Fruit fly (Drosophila melanogaster) whole organism, embryonic: ENCODE results near the gene CG33643.

ENCODE experiments used
- Bteb2 ChIP-seq: fragments of 200-800 bp; sonication (Bioruptor generic); optimal IDR thresholded peaks from 2 replicates; lab custom pipeline; 2016; ENCODE audit warnings: missing biosample characterization, missing genetic modification characterization
- CG10147 ChIP-seq: fragments of 200-800 bp; sonication (Bioruptor generic); optimal IDR thresholded peaks from 2 replicates; lab custom pipeline; 2019; ENCODE audit warnings: missing biosample characterization, mild to moderate bottlenecking, missing genetic modification characterization, moderate library complexity
- CG10431 ChIP-seq: fragments of 200-800 bp; sonication (Bioruptor generic); optimal IDR thresholded peaks from 3 replicates; lab custom pipeline; 2018; ENCODE audit warnings: missing biosample characterization, mild to moderate bottlenecking, missing genetic modification characterization
- CG10959 ChIP-seq: fragments of 200-800 bp; sonication (Bioruptor generic); IDR thresholded peaks from 2 replicates; pipeline ENCODE4 v1.3.6; 2022; ENCODE audit warnings: missing biosample characterization, missing genetic modification characterization
- CG13775 ChIP-seq: fragments of 200-800 bp; sonication (Bioruptor generic); optimal IDR thresholded peaks from 3 replicates; lab custom pipeline; 2017; ENCODE audit warnings: missing biosample characterization, mild to moderate bottlenecking, missing genetic modification characterization
- CG16815 ChIP-seq: fragments of 200-800 bp; sonication (Bioruptor generic); optimal IDR thresholded peaks from 3 replicates; lab custom pipeline; 2017; ENCODE audit warnings: missing biosample characterization, mild to moderate bottlenecking, missing genetic modification characterization
- CG17186 ChIP-seq: fragments of 200-800 bp; sonication (Bioruptor generic); optimal IDR thresholded peaks from 3 replicates; lab custom pipeline; 2017; ENCODE audit warnings: missing biosample characterization, missing genetic modification reagents, missing genetic modification characterization
- CG18476 ChIP-seq: fragments of 200-800 bp; sonication (Bioruptor generic); optimal IDR thresholded peaks from 2 replicates; lab custom pipeline; 2016; ENCODE audit warnings: missing biosample characterization, mild to moderate bottlenecking, missing genetic modification characterization
- CG2712 ChIP-seq: fragments of 200-800 bp; optimal IDR thresholded peaks from 3 replicates; lab custom pipeline; 2019; ENCODE audit warnings: missing biosample characterization, mild to moderate bottlenecking, missing genetic modification characterization, moderate library complexity
- CG31365 ChIP-seq: fragments of 200-800 bp; sonication (Bioruptor generic); optimal IDR thresholded peaks from 2 replicates; lab custom pipeline; 2018; ENCODE audit warnings: missing biosample characterization, mild to moderate bottlenecking, missing genetic modification characterization
- CG31441 ChIP-seq: fragments of 200-800 bp; sonication (Bioruptor generic); IDR thresholded peaks from 2 replicates; pipeline ENCODE4 v1.3.6; 2022; ENCODE audit warnings: missing biosample characterization, missing genetic modification characterization
- CG32772 ChIP-seq: fragments of 200-800 bp; sonication (Bioruptor generic); IDR thresholded peaks from 2 replicates; pipeline ENCODE4 v1.3.6; 2022; ENCODE audit warnings: missing biosample characterization, missing genetic modification characterization
- CG4360 ChIP-seq: fragments of 200-800 bp; sonication (Bioruptor generic); IDR thresholded peaks from 2 replicates; pipeline ENCODE4 v1.3.6; 2022; ENCODE audit warnings: missing biosample characterization, missing genetic modification characterization
- CG43689 ChIP-seq: fragments of 200-800 bp; sonication (Bioruptor generic); IDR thresholded peaks from 2 replicates; pipeline ENCODE4 v1.3.6; 2022; ENCODE audit warnings: missing biosample characterization, missing genetic modification characterization
- CG6791 ChIP-seq: fragments of 200-800 bp; sonication (Bioruptor generic); IDR thresholded peaks from 3 replicates; pipeline ENCODE4 v1.3.6; 2022; ENCODE audit warnings: missing biosample characterization, missing genetic modification characterization; ENCODE audit not compliant: partially characterized antibody
- CG9437 ChIP-seq: fragments of 200-800 bp; sonication (Bioruptor generic); optimal IDR thresholded peaks from 2 replicates; lab custom pipeline; 2018; ENCODE audit warnings: missing biosample characterization, mild to moderate bottlenecking, missing genetic modification characterization
- D ChIP-seq, 2 experiments: fragments of 200-800 bp in 1 of 2; fragments of >200 bp in 1 of 2; sonication (Bioruptor generic) in 1 of 2; optimal IDR thresholded peaks; 2 replicates in 1 of 2; 3 replicates in 1 of 2; lab custom pipeline; 2017; ENCODE audit warnings: mild to moderate bottlenecking in 1 of 2, missing biosample characterization in 1 of 2, missing genetic modification characterization in 1 of 2, missing genetic modification reagents in 1 of 2
- Dll ChIP-seq: fragments of 200-800 bp; sonication (Bioruptor generic); IDR thresholded peaks from 4 replicates; pipeline ENCODE4 v1.3.6; 2022; ENCODE audit warnings: missing biosample characterization, missing genetic modification characterization; ENCODE audit not compliant: partially characterized antibody
- Drgx ChIP-seq: fragments of 200-800 bp; sonication (Bioruptor generic); IDR thresholded peaks from 2 replicates; pipeline ENCODE4 v1.3.6; 2022; ENCODE audit warnings: missing biosample characterization, missing genetic modification characterization
- H15 ChIP-seq: fragments of 200-800 bp; sonication (Bioruptor generic); IDR thresholded peaks from 3 replicates; pipeline ENCODE4 v1.3.6; 2022; ENCODE audit warnings: missing biosample characterization, missing genetic modification characterization
- HHEX ChIP-seq: fragments of 200-800 bp; sonication (Bioruptor generic); optimal IDR thresholded peaks from 3 replicates; lab custom pipeline; 2017; ENCODE audit warnings: missing biosample characterization, mild to moderate bottlenecking, missing genetic modification characterization, missing genetic modification reagents
- Kr ChIP-seq: fragments of 200-800 bp; sonication (Bioruptor generic); optimal IDR thresholded peaks from 2 replicates; lab custom pipeline; 2017; ENCODE audit warnings: missing biosample characterization, mild to moderate bottlenecking, missing genetic modification characterization
- Max ChIP-seq: fragments of 200-800 bp; sonication (Bioruptor generic); optimal IDR thresholded peaks from 2 replicates; lab custom pipeline; 2016; ENCODE audit warnings: missing biosample characterization, mild to moderate bottlenecking, missing genetic modification characterization
- Med ChIP-seq: fragments of 200-800 bp; sonication (Bioruptor generic); peaks from one replicate; lab custom pipeline; 2016; ENCODE audit warnings: missing biosample characterization, missing genetic modification characterization, mild to moderate bottlenecking, inconsistent platforms, moderate library complexity
- Oaz ChIP-seq: fragments of 200-800 bp; sonication (Bioruptor generic); IDR thresholded peaks from 2 replicates; pipeline ENCODE4 v1.3.6; 2022; ENCODE audit warnings: missing biosample characterization, missing genetic modification characterization
- Poxn ChIP-seq: fragments of 200-800 bp; sonication (Bioruptor generic); IDR thresholded peaks from 2 replicates; pipeline ENCODE4 v1.3.6; 2022; ENCODE audit warnings: missing biosample characterization, missing genetic modification characterization
- Rx ChIP-seq: fragments of 200-800 bp; sonication (Bioruptor generic); IDR thresholded peaks from 2 replicates; pipeline ENCODE4 v1.3.6; 2022; ENCODE audit warnings: missing biosample characterization, missing genetic modification characterization
- Scr ChIP-seq: fragments of 200-800 bp; sonication (Bioruptor generic); IDR thresholded peaks from 2 replicates; pipeline ENCODE4 v1.3.6; 2022; ENCODE audit warnings: missing biosample characterization, missing genetic modification characterization; ENCODE audit not compliant: partially characterized antibody
- Spps ChIP-seq: fragments of 200-800 bp; sonication (Bioruptor generic); optimal IDR thresholded peaks from 2 replicates; lab custom pipeline; 2018; ENCODE audit warnings: missing biosample characterization, mild to moderate bottlenecking, missing genetic modification characterization
- chn ChIP-seq: fragments of 200-800 bp; sonication (Bioruptor generic); optimal IDR thresholded peaks from 2 replicates; lab custom pipeline; 2016; ENCODE audit warnings: missing biosample characterization, missing genetic modification characterization
- hkb ChIP-seq, 2 experiments: fragments of 200-800 bp in 1 of 2; fragments of >200 bp in 1 of 2; sonication (Bioruptor generic) in 1 of 2; IDR thresholded peaks in 1 of 2; optimal IDR thresholded peaks in 1 of 2; 2 replicates each; pipeline versions ENCODE4 v1.3.6 to Lab custom; 2017 to 2022; ENCODE audit warnings: missing biosample characterization in 1 of 2, missing genetic modification characterization in 1 of 2
- klu ChIP-seq: fragments of 200-800 bp; sonication (Bioruptor generic); IDR thresholded peaks from 2 replicates; pipeline ENCODE4 v1.3.6; 2022; ENCODE audit warnings: missing biosample characterization, missing genetic modification characterization
- knrl ChIP-seq: fragments of 200-800 bp; sonication (Bioruptor generic); IDR thresholded peaks from 3 replicates; pipeline ENCODE4 v1.3.6; 2022; ENCODE audit warnings: missing biosample characterization, missing genetic modification characterization; ENCODE audit not compliant: partially characterized antibody
- lbe ChIP-seq: fragments of 200-800 bp; sonication (Bioruptor generic); optimal IDR thresholded peaks from 2 replicates; lab custom pipeline; 2016; ENCODE audit warnings: missing biosample characterization, mild to moderate bottlenecking, missing genetic modification characterization
- pfk ChIP-seq: fragments of 200-800 bp; sonication (Bioruptor generic); optimal IDR thresholded peaks from 2 replicates; lab custom pipeline; 2018; ENCODE audit warnings: missing biosample characterization, mild to moderate bottlenecking, missing genetic modification characterization, moderate library complexity
- phol ChIP-seq: fragments of 200-800 bp; sonication (Bioruptor generic); optimal IDR thresholded peaks from 3 replicates; lab custom pipeline; 2018; ENCODE audit warnings: missing biosample characterization, mild to moderate bottlenecking, missing genetic modification characterization, moderate library complexity
- sd ChIP-seq: fragments of 200-800 bp; sonication (Bioruptor generic); optimal IDR thresholded peaks from 3 replicates; lab custom pipeline; 2018; ENCODE audit warnings: missing biosample characterization, mild to moderate bottlenecking, missing genetic modification characterization, moderate library complexity
- sens ChIP-seq: fragments of 200-800 bp; sonication (Bioruptor generic); peaks from one replicate; lab custom pipeline; 2016; ENCODE audit warnings: missing biosample characterization, missing genetic modification characterization
- ttk ChIP-seq: fragments of 200-800 bp; sonication (Bioruptor generic); IDR thresholded peaks from 2 replicates; pipeline ENCODE4 v2.1.2; 2022; ENCODE audit warnings: missing biosample characterization, missing genetic modification characterization
- tup ChIP-seq: fragments of 200-800 bp; sonication (Bioruptor generic); optimal IDR thresholded peaks from 2 replicates; lab custom pipeline; 2016; ENCODE audit warnings: missing biosample characterization, mild to moderate bottlenecking, missing genetic modification characterization, moderate library complexity
- unc-4 ChIP-seq: fragments of 200-800 bp; sonication (Bioruptor generic); IDR thresholded peaks from 2 replicates; pipeline ENCODE4 v1.3.6; 2022; ENCODE audit warnings: missing biosample characterization, missing genetic modification characterization; ENCODE audit not compliant: partially characterized antibody
- vfl ChIP-seq: fragments of 200-800 bp; sonication (Bioruptor generic); optimal IDR thresholded peaks from 2 replicates; lab custom pipeline; 2016; ENCODE audit warnings: missing biosample characterization, missing genetic modification characterization
- zf30C ChIP-seq: fragments of 200-800 bp; sonication (Bioruptor generic); optimal IDR thresholded peaks from 3 replicates; lab custom pipeline; 2018; ENCODE audit warnings: missing biosample characterization, mild to moderate bottlenecking, missing genetic modification characterization

CG33643 gene

DNA sequence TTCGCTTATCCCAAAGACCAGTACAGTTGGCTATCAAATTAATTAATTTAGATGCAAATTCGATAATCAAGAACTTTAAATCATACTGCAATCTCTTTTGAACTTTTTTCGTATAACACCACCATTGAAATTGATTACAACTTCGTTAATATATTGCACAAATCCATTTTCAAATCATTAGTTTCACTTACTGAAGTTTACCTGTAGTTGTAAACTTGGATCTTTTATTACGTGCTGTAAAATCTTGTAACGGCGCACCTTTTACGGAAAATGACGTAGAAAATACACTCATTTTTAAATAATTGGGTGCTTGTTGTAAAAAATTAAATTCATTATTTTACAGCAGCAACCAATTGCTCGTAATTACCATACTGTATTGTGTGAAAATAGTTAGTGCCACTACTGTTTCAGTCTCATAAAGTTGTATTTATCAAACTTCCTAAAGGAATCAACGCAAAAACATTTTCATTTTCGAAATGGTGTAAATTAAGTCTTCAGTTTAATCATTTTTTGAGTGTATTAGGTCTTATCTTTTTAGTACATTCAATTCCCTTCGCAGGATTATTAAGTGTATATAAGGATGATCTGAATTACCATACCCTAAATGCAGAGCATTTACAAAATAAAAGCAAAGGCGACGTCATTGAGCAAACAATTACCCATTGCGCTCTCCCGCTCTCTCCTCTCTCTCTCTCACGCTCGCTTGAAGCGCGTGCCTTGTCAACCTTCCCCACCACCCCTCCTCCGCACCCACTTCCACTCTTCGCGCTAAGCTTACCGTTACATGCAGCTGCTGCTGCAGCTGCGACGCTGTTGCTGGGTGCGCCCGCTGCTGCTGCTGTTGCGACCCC, 18.5 kb upstream of the CG33643 start (continued):
- TF ChIP-seq phol (tag; lab: Kevin White, UChicago), result peak; percentile 27
- TF ChIP-seq lbe (GFP tag; lab: Kevin White, UChicago), result no peak
- TF ChIP-seq tup, result no peak
- peak; percentile 38; the same call in 1 of the 2 replicates for TF ChIP-seq Drgx (GFP tag; lab: Robert Waterston, UW)
- no peak for TF ChIP-seq CG13775 (GFP tag; lab: Kevin White, UChicago)
- no peak; the same call in 2 of the 3 replicates for TF ChIP-seq H15 (GFP tag; lab: Robert Waterston, UW)
- TF ChIP-seq CG10431 (GFP tag; lab: Kevin White, UChicago), result no peak
- TF ChIP-seq hkb (optimal IDR thresholded peaks at IDR 0.05; lab: Kevin White, UChicago), result no peak
- peak; percentile 11; the same call in 1 of the 2 replicates for TF ChIP-seq hkb (GFP tag; IDR thresholded peaks at IDR 0.05; lab: Robert Waterston, UW)
- TF ChIP-seq, all 482 proteins: peak for 132

DNA sequence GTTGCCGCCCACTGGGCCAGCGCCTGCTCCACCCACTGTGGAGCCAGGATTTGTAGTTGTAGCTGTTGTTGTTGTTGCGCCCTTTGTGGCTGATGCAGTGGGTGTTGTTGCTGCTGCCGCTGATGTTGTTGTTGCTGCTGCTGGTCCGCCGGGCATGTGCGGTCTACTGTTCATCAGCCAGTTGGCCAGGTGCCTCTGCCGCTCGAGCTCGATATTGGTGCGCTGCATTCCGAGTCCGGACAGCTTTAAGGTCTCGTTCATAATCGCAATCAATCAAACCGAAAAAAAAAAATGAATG, 17.9 kb upstream of the CG33643 start:
- 0 out of 2 replicates have a peak, but pooled peaks have one; percentile 6 for TF ChIP-seq Scr (GFP tag; lab: Robert Waterston, UW)
- TF ChIP-seq Spps (tag; lab: Kevin White, UChicago), result no peak
- TF ChIP-seq Rx (GFP tag; lab: Robert Waterston, UW), result no peak
- TF ChIP-seq CG2712 (tag; lab: Kevin White, UChicago), result no peak
- TF ChIP-seq Bteb2 (GFP tag; lab: Kevin White, UChicago), result no peak
- no peak for TF ChIP-seq CG43689
- TF ChIP-seq Dll (GFP tag; lab: Robert Waterston, UW), result 0 out of 4 replicates have a peak, but pooled peaks have one; percentile 49
- no peak for TF ChIP-seq Max (GFP tag; lab: Kevin White, UChicago)
- TF ChIP-seq unc-4 (GFP tag; lab: Robert Waterston, UW), result 0 out of 2 replicates have a peak, but pooled peaks have one; percentile 12
- TF ChIP-seq knrl, result 0 out of 3 replicates have a peak, but pooled peaks have one; percentile 7
- no peak for TF ChIP-seq CG32772
- peak; percentile 95 for TF ChIP-seq CG4360 (GFP tag; lab: Robert Waterston, UW)
- TF ChIP-seq zf30C (GFP tag; lab: Kevin White, UChicago), result no peak
- TF ChIP-seq sd (tag; lab: Kevin White, UChicago), result no peak
- no peak for TF ChIP-seq CG16815
- no peak for TF ChIP-seq D (optimal IDR thresholded peaks at IDR 0.05; lab: Kevin White, UChicago)
- no peak for TF ChIP-seq D (GFP tag; optimal IDR thresholded peaks at IDR 0.05; lab: Kevin White, UChicago)
- TF ChIP-seq ttk (GFP tag; lab: Robert Waterston, UW), result no peak
- TF ChIP-seq Med (GFP tag; lab: Kevin White, UChicago), result peak; percentile 76
- no peak for TF ChIP-seq Oaz (GFP tag; lab: Robert Waterston, UW)
- TF ChIP-seq pfk (GFP tag; lab: Kevin White, UChicago), result no peak
- TF ChIP-seq CG18476, result no peak
- TF ChIP-seq chn (GFP tag; lab: Kevin White, UChicago), result peak; percentile 34
- TF ChIP-seq CG31365 (tag; lab: Kevin White, UChicago), result no peak
- no peak for TF ChIP-seq HHEX
- TF ChIP-seq CG6791, result no peak
- no peak for TF ChIP-seq Kr
- TF ChIP-seq H15 (GFP tag; lab: Robert Waterston, UW), result no peak
- TF ChIP-seq vfl (GFP tag; lab: Kevin White, UChicago), result no peak
- TF ChIP-seq Poxn (GFP tag; lab: Robert Waterston, UW), result no peak
- TF ChIP-seq CG10147 (GFP tag; lab: Kevin White, UChicago), result no peak
- TF ChIP-seq CG17186 (GFP tag; lab: Kevin White, UChicago), result no peak
- peak; percentile 71 for TF ChIP-seq sens (GFP tag; lab: Kevin White, UChicago)
- TF ChIP-seq CG31441 (GFP tag; lab: Robert Waterston, UW), result no peak
- no peak for TF ChIP-seq CG9437 (GFP tag; lab: Kevin White, UChicago)
- 0 out of 2 replicates have a peak, but pooled peaks have one; percentile 8 for TF ChIP-seq klu (GFP tag; lab: Robert Waterston, UW)
- 0 out of 2 replicates have a peak, but pooled peaks have one; percentile 29 for TF ChIP-seq CG10959 (GFP tag; lab: Robert Waterston, UW)
